Fruit fly (Drosophila melanogaster) whole organism, embryonic: Measurements from ENCODE around the gene CG33108.

Source experiments
- CG4404 ChIP-seq: fragments of 200-800 bp; sonication (Bioruptor generic); IDR thresholded peaks from 2 replicates; pipeline ENCODE4 v1.3.6; 2022; ENCODE audit warnings: missing biosample characterization, missing genetic modification characterization
- CG4424 ChIP-seq: fragments of 200-800 bp; sonication (Bioruptor generic); optimal IDR thresholded peaks from 3 replicates; lab custom pipeline; 2016; ENCODE audit warnings: missing biosample characterization, missing genetic modification characterization
- CG9932 ChIP-seq: fragments of 200-800 bp; sonication (Bioruptor generic); IDR thresholded peaks from 2 replicates; pipeline ENCODE4 v1.3.6; 2022; ENCODE audit warnings: missing biosample characterization, missing genetic modification characterization
- HmgD ChIP-seq: fragments of 200-800 bp; sonication (Bioruptor generic); optimal IDR thresholded peaks from 3 replicates; lab custom pipeline; 2016; ENCODE audit warnings: missing biosample characterization, missing genetic modification characterization
- Lpt ChIP-seq: fragments of >200 bp; optimal IDR thresholded peaks from 2 replicates; lab custom pipeline; 2018; ENCODE audit warnings: missing biosample characterization, missing genetic modification characterization
- Sin3A ChIP-seq: fragments of >200 bp; optimal IDR thresholded peaks from 2 replicates; lab custom pipeline; 2018
- Stat92E ChIP-seq, 3 experiments: fragments of >200 bp in 2 of 3; fragments of 200-800 bp in 1 of 3; sonication (Bioruptor generic) in 1 of 3; optimal IDR thresholded peaks; 2 replicates each; lab custom pipeline; 2017 to 2019; ENCODE audit warnings: missing biosample characterization in 3 of 3, missing genetic modification characterization in 3 of 3, mild to moderate bottlenecking in 1 of 3, moderate library complexity in 1 of 3
- ci ChIP-seq: fragments of 200-800 bp; sonication (Bioruptor generic); IDR thresholded peaks from 3 replicates; pipeline ENCODE4 v1.3.6; 2022; ENCODE audit warnings: missing biosample characterization, missing genetic modification characterization

DNA sequence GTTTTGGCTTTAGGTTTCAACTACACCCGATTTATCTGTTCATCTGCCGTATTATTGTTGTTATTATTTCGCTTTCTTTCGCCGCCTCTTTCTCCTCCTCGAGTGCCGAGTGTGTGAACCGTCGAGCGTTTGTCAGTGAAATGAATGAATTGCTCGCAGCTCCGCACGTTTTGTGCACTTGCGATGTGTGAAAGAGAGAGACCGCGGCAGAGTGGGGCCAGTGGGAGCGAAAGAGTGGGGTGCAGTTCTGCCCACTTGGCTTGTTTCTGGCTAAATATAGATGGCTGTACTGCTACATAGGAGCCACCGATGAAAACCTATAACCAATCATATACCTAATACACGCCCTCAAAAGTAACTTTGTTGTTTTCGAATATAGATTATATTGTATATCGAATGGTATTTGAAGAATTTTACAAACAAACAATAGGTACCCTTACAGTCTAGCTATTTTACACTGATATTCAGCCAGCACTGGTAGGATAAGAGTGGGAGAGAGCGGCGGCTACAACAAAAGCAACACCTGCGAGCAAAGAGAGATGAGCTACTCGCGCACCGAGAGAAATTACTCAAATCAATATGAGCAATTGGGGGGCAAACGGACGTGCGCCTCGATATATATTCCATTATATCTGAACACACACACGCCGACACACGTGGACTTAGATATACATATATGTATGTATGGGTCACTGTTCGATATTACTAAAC lies 11.1 kb downstream of the CG33108 start:
- TF ChIP-seq CG4424 (GFP tag; lab: Kevin White, UChicago) (peak; percentile 6), CG4404 (GFP tag; lab: Robert Waterston, UW) (no peak), Sin3A (lab: Kevin White, UChicago) (no peak), Stat92E (GFP tag; optimal IDR thresholded peaks at IDR 0.05; lab: Kevin White, UChicago) (no peak), HmgD (GFP tag; lab: Kevin White, UChicago) (no peak), CG9932 (GFP tag; lab: Robert Waterston, UW) (no peak), ci (GFP tag; lab: Robert Waterston, UW) (peak; percentile 45; the same call in 2 of the 3 replicates), Lpt (GFP tag; lab: Kevin White, UChicago) (no peak)
